Worm (Caenorhabditis elegans) whole organism, L4 larva: ENCODE measurements around the gene Y24D9A.6.
A peak's percentile ranks its signal among the peaks of the same experiment; 100 is the strongest.

Experiments used
- D1046.2 ChIP-seq: fragments of 200-800 bp; sonication (Bioruptor generic); IDR thresholded peaks from 2 replicates; pipeline ENCODE4 v1.3.6; 2022; ENCODE audit warnings: missing genetic modification characterization, missing compliant biosample characterization
- F26F4.8 ChIP-seq: fragments of 200-800 bp; sonication (Bioruptor generic); conservative IDR thresholded peaks from 2 replicates; pipeline ENCODE4 v1.3.6; 2022; ENCODE audit warnings: missing genetic modification characterization, missing compliant biosample characterization
- F37D6.2 ChIP-seq: sonication (generic microtip); optimal IDR thresholded peaks from 2 replicates; lab custom pipeline; 2016; ENCODE audit warnings: mild to moderate bottlenecking, missing genetic modification characterization, missing compliant biosample characterization
- R02D3.7 ChIP-seq: fragments of 150-350 bp; sonication (generic microtip); optimal IDR thresholded peaks from 3 replicates; lab custom pipeline; 2014; ENCODE audit warnings: missing biosample characterization, missing genetic modification characterization
- Y105C5A.15 ChIP-seq: fragments of 200-800 bp; sonication (Bioruptor generic); IDR thresholded peaks from 2 replicates; pipeline ENCODE4 v1.3.6; 2022; ENCODE audit warnings: missing genetic modification characterization, missing compliant biosample characterization
- aha-1 ChIP-seq: fragments of 150-350 bp; peaks from one replicate; lab custom pipeline; 2014; ENCODE audit warnings: missing biosample characterization, missing genetic modification characterization
- aly-2 ChIP-seq: sonication (generic microtip); optimal IDR thresholded peaks from 2 replicates; lab custom pipeline; 2018; ENCODE audit warnings: missing biosample characterization, missing genetic modification characterization
- ama-1 ChIP-seq: fragments of 150-350 bp; optimal IDR thresholded peaks from 2 replicates; lab custom pipeline; 2014; ENCODE audit warnings: inconsistent platforms, mixed read lengths
- arid-1 ChIP-seq: fragments of 200-800 bp; sonication (Bioruptor generic); conservative IDR thresholded peaks from 2 replicates; pipeline ENCODE4 v1.3.6; 2022; ENCODE audit warnings: missing genetic modification reagents, missing genetic modification characterization, missing compliant biosample characterization
- attf-4 ChIP-seq: sonication (generic microtip); optimal IDR thresholded peaks from 3 replicates; lab custom pipeline; 2017; ENCODE audit warnings: missing biosample characterization, missing genetic modification characterization
- ceh-28 ChIP-seq: fragments of 150-350 bp; optimal IDR thresholded peaks from 2 replicates; lab custom pipeline; 2014; ENCODE audit warnings: missing biosample characterization, missing genetic modification reagents, missing genetic modification characterization
- ceh-32 ChIP-seq: sonication (generic microtip); optimal IDR thresholded peaks from 2 replicates; lab custom pipeline; 2016; ENCODE audit warnings: mild to moderate bottlenecking, missing genetic modification characterization, missing compliant biosample characterization; ENCODE audit not compliant: poor library complexity
- ceh-44 ChIP-seq: fragments of 200-800 bp; sonication (Bioruptor generic); IDR thresholded peaks from 2 replicates; pipeline ENCODE4 v1.3.6; 2022; ENCODE audit warnings: missing genetic modification reagents, missing genetic modification characterization, missing compliant biosample characterization
- ceh-62 ChIP-seq: sonication (generic microtip); optimal IDR thresholded peaks from 2 replicates; lab custom pipeline; 2017; ENCODE audit warnings: missing biosample characterization, missing genetic modification characterization
- ceh-82 ChIP-seq: sonication (generic microtip); optimal IDR thresholded peaks from 2 replicates; lab custom pipeline; 2017; ENCODE audit warnings: missing biosample characterization, missing genetic modification characterization
- ces-1 ChIP-seq: fragments of 150-350 bp; sonication (generic microtip); optimal IDR thresholded peaks from 4 replicates; lab custom pipeline; 2014; ENCODE audit warnings: missing biosample characterization, missing genetic modification reagents, missing genetic modification characterization
- cey-2 ChIP-seq: sonication (generic microtip); optimal IDR thresholded peaks from 3 replicates; lab custom pipeline; 2017; ENCODE audit warnings: missing genetic modification characterization, mild to moderate bottlenecking, missing compliant biosample characterization, antibody characterized with exemption, borderline replicate concordance; ENCODE audit not compliant: insufficient read depth
- ctbp-1 ChIP-seq: fragments of 200-800 bp; sonication (Bioruptor generic); IDR thresholded peaks from 2 replicates; pipeline ENCODE4 v1.3.6; 2022; ENCODE audit warnings: missing genetic modification reagents, missing genetic modification characterization, missing compliant biosample characterization
- daf-12 ChIP-seq: fragments of 150-350 bp; optimal IDR thresholded peaks from 2 replicates; lab custom pipeline; 2014; ENCODE audit warnings: missing biosample characterization, missing genetic modification reagents, missing genetic modification characterization
- daf-16 ChIP-seq, 3 experiments: sonication (generic microtip); optimal IDR thresholded peaks; 2 replicates each; lab custom pipeline; 2016 to 2017; ENCODE audit warnings: missing genetic modification characterization in 3 of 3, missing genetic modification reagents in 3 of 3, mild to moderate bottlenecking in 2 of 3, missing compliant biosample characterization in 2 of 3, missing biosample characterization in 1 of 3, moderate library complexity in 1 of 3
- daf-19 ChIP-seq: fragments of 200-800 bp; sonication (Bioruptor generic); conservative IDR thresholded peaks from 2 replicates; pipeline ENCODE4 v1.3.6; 2022; ENCODE audit warnings: missing genetic modification characterization, missing compliant biosample characterization
- dpl-1 ChIP-seq: fragments of 150-350 bp; optimal IDR thresholded peaks from 2 replicates; lab custom pipeline; 2014; ENCODE audit warnings: missing biosample characterization, missing genetic modification reagents, missing genetic modification characterization
- fos-1 ChIP-seq: fragments of 150-350 bp; optimal IDR thresholded peaks from 2 replicates; lab custom pipeline; 2014; ENCODE audit warnings: missing biosample characterization, missing genetic modification characterization
- gei-8 ChIP-seq: fragments of 200-800 bp; sonication (Bioruptor generic); optimal IDR thresholded peaks from 2 replicates; lab custom pipeline; 2018; ENCODE audit warnings: mild to moderate bottlenecking, missing genetic modification characterization, missing compliant biosample characterization
- hlh-30 ChIP-seq: sonication (generic microtip); optimal IDR thresholded peaks from 2 replicates; lab custom pipeline; 2017; ENCODE audit warnings: antibody characterized with exemption, mild to moderate bottlenecking, missing genetic modification characterization, missing compliant biosample characterization; ENCODE audit not compliant: insufficient read depth
- lim-7 ChIP-seq: fragments of 200-800 bp; sonication (Bioruptor generic); IDR thresholded peaks from 2 replicates; pipeline ENCODE4 v1.3.6; 2022; ENCODE audit warnings: missing genetic modification characterization, missing compliant biosample characterization
- lin-1 ChIP-seq: fragments of 200-800 bp; sonication (Bioruptor generic); IDR thresholded peaks from 2 replicates; pipeline ENCODE4 v1.3.6; 2022; ENCODE audit warnings: missing genetic modification reagents, missing genetic modification characterization, missing compliant biosample characterization
- lin-39 ChIP-seq: fragments of 150-350 bp; optimal IDR thresholded peaks from 2 replicates; lab custom pipeline; 2014; ENCODE audit warnings: missing biosample characterization, missing genetic modification reagents, missing genetic modification characterization
- madf-9 ChIP-seq: fragments of 200-800 bp; sonication (Bioruptor generic); conservative IDR thresholded peaks from 2 replicates; pipeline ENCODE4 v1.3.6; 2022; ENCODE audit warnings: missing genetic modification reagents, missing genetic modification characterization, missing compliant biosample characterization
- mdt-29 ChIP-seq: fragments of 200-800 bp; sonication (Bioruptor generic); IDR thresholded peaks from 2 replicates; pipeline ENCODE4 v1.3.6; 2022; ENCODE audit warnings: missing genetic modification reagents, missing genetic modification characterization, missing compliant biosample characterization
- mxl-2 ChIP-seq: fragments of 200-800 bp; sonication (Bioruptor generic); conservative IDR thresholded peaks from 2 replicates; pipeline ENCODE4 v1.3.6; 2022; ENCODE audit warnings: missing genetic modification reagents, missing genetic modification characterization, missing compliant biosample characterization
- mxl-3 ChIP-seq: fragments of 200-800 bp; sonication (Bioruptor generic); optimal IDR thresholded peaks from 2 replicates; lab custom pipeline; 2018; ENCODE audit warnings: mild to moderate bottlenecking, missing genetic modification characterization, missing compliant biosample characterization
- nhr-10 ChIP-seq: fragments of 150-350 bp; optimal IDR thresholded peaks from 2 replicates; lab custom pipeline; 2014; ENCODE audit warnings: missing biosample characterization, missing genetic modification characterization
- nhr-11 ChIP-seq: fragments of 150-350 bp; optimal IDR thresholded peaks from 2 replicates; lab custom pipeline; 2014; ENCODE audit warnings: missing biosample characterization, missing genetic modification characterization
- nhr-41 ChIP-seq: fragments of 200-800 bp; sonication (Bioruptor generic); IDR thresholded peaks from 2 replicates; pipeline ENCODE4 v1.3.6; 2022; ENCODE audit warnings: missing genetic modification reagents, missing genetic modification characterization, missing compliant biosample characterization
- nhr-48 ChIP-seq: sonication (generic microtip); optimal IDR thresholded peaks from 2 replicates; lab custom pipeline; 2016; ENCODE audit warnings: mild to moderate bottlenecking, missing genetic modification characterization, missing compliant biosample characterization
- rbr-2 ChIP-seq: sonication (generic microtip); optimal IDR thresholded peaks from 2 replicates; lab custom pipeline; 2016; ENCODE audit warnings: missing genotype, missing genetic modification characterization, missing compliant biosample characterization
- sdz-12 ChIP-seq: fragments of 200-800 bp; sonication (Bioruptor generic); optimal IDR thresholded peaks from 2 replicates; lab custom pipeline; 2018; ENCODE audit warnings: mild to moderate bottlenecking, missing genetic modification characterization, missing compliant biosample characterization
- spr-1 ChIP-seq: sonication (generic microtip); optimal IDR thresholded peaks from 2 replicates; lab custom pipeline; 2016; ENCODE audit warnings: mild to moderate bottlenecking, missing genetic modification characterization, missing compliant biosample characterization
- unc-130 ChIP-seq: sonication (generic microtip); optimal IDR thresholded peaks from 2 replicates; lab custom pipeline; 2016; ENCODE audit warnings: missing genetic modification reagents, missing genetic modification characterization, missing compliant biosample characterization
- unc-39 ChIP-seq: sonication (generic microtip); optimal IDR thresholded peaks from 2 replicates; lab custom pipeline; 2017; ENCODE audit warnings: missing biosample characterization, missing genetic modification characterization
- unc-62 ChIP-seq, 3 experiments: fragments of 150-350 bp in 1 of 3; sonication (generic microtip); optimal IDR thresholded peaks in 2 of 3; peaks in 1 of 3; 1 replicate in 1 of 3; 2 replicates in 2 of 3; lab custom pipeline; 2014 to 2017; ENCODE audit warnings: missing biosample characterization in 3 of 3, missing genetic modification characterization in 3 of 3, missing genetic modification reagents in 3 of 3, missing genotype in 1 of 3
- vab-7 ChIP-seq: fragments of 200-800 bp; sonication (Bioruptor generic); IDR thresholded peaks from 2 replicates; pipeline ENCODE4 v1.3.6; 2022; ENCODE audit warnings: missing genetic modification reagents, missing genetic modification characterization, missing compliant biosample characterization
- zfp-3 ChIP-seq: fragments of 200-800 bp; sonication (Bioruptor generic); conservative IDR thresholded peaks from 2 replicates; pipeline ENCODE4 v1.3.6; 2022; ENCODE audit warnings: missing genetic modification reagents, missing genetic modification characterization, missing compliant biosample characterization
- zip-11 ChIP-seq: fragments of 200-800 bp; sonication (Bioruptor generic); IDR thresholded peaks from 2 replicates; pipeline ENCODE4 v1.3.6; 2022; ENCODE audit warnings: missing genetic modification characterization, missing compliant biosample characterization
- zip-2 ChIP-seq: fragments of 150-350 bp; optimal IDR thresholded peaks from 2 replicates; lab custom pipeline; 2014; ENCODE audit warnings: missing biosample characterization, missing genetic modification characterization
- ztf-7 ChIP-seq: fragments of 150-350 bp; optimal IDR thresholded peaks from 2 replicates; lab custom pipeline; 2014; ENCODE audit warnings: missing biosample characterization, missing genetic modification characterization

Gene Y24D9A.6

ce11 chrIV:4411311-4411947, 11.2 kb upstream of the Y24D9A.6 start (continued):
- TF ChIP-seq dpl-1 (GFP tag; lab: Kevin White, UChicago) (no peak), zip-11 (GFP tag; lab: Robert Waterston, UW) (no peak), Y105C5A.15 (GFP tag; lab: Robert Waterston, UW) (no peak), R02D3.7 (no peak), vab-7 (GFP tag; lab: Robert Waterston, UW) (no peak), unc-39 (tag; lab: Kevin White, UChicago) (no peak), lin-1 (GFP tag; lab: Robert Waterston, UW) (no peak), ctbp-1 (no peak), ceh-32 (tag; lab: Kevin White, UChicago) (no peak), cey-2 (tag; lab: Kevin White, UChicago) (no peak), unc-62 (GFP tag; optimal IDR thresholded peaks at IDR 0.05 in 1 of 2; lab: Kevin White, UChicago) (peak in 1 of 2 experiments; percentile 95), unc-62 (tag; optimal IDR thresholded peaks at IDR 0.05; lab: Kevin White, UChicago) (no peak), zfp-3 (GFP tag; lab: Robert Waterston, UW) (0 out of 2 replicates have a peak, but pooled peaks have one; percentile 15), sdz-12 (GFP tag; lab: Kevin White, UChicago) (no peak)

- TF ChIP-seq ama-1 (peak; percentile 53), unc-39 (tag; lab: Kevin White, UChicago) (no peak), ceh-82 (no peak), zip-2 (tag; lab: Kevin White, UChicago) (no peak), aha-1 (tag; lab: Kevin White, UChicago) (peak; percentile 49), madf-9 (no peak), aly-2 (no peak), nhr-41 (GFP tag; lab: Robert Waterston, UW) (no peak), zip-11 (GFP tag; lab: Robert Waterston, UW) (no peak), daf-12 (tag; lab: Kevin White, UChicago) (no peak)
Measured at ce11 chrIV:4410526-4410925, 10.3 kb upstream of the Y24D9A.6 start.

- TF ChIP-seq F26F4.8 (GFP tag; lab: Robert Waterston, UW): 0 out of 2 replicates have a peak, but pooled peaks have one; percentile 20
- TF ChIP-seq arid-1 (GFP tag; lab: Robert Waterston, UW): no peak
- TF ChIP-seq ceh-28: no peak
- no peak for TF ChIP-seq daf-16 (GFP tag; optimal IDR thresholded peaks at IDR 0.05; lab: Kevin White, UChicago)
- TF ChIP-seq daf-16 (tag; optimal IDR thresholded peaks at IDR 0.05; lab: Kevin White, UChicago): no peak
- no peak for TF ChIP-seq ztf-7 (tag; lab: Kevin White, UChicago)
- TF ChIP-seq daf-19: no peak
- TF ChIP-seq attf-4 (tag; lab: Kevin White, UChicago): no peak
- no peak for TF ChIP-seq rbr-2 (tag; lab: Kevin White, UChicago)
- no peak for TF ChIP-seq nhr-11
- TF ChIP-seq aha-1 (tag; lab: Kevin White, UChicago): no peak
- no peak for TF ChIP-seq lim-7
- peak; percentile 24 for TF ChIP-seq hlh-30
- no peak for TF ChIP-seq mdt-29 (GFP tag; lab: Robert Waterston, UW)
- TF ChIP-seq mxl-3 (GFP tag; lab: Kevin White, UChicago): peak; percentile 22
- TF ChIP-seq Y105C5A.15 (GFP tag; lab: Robert Waterston, UW): 0 out of 2 replicates have a peak, but pooled peaks have one; percentile 33
- no peak for TF ChIP-seq ctbp-1
- no peak for TF ChIP-seq lin-39
- TF ChIP-seq nhr-10 (tag; lab: Kevin White, UChicago): no peak
- no peak for TF ChIP-seq D1046.2 (GFP tag; lab: Robert Waterston, UW)
- TF ChIP-seq ceh-62 (tag; lab: Kevin White, UChicago): no peak
- no peak for TF ChIP-seq gei-8 (GFP tag; lab: Kevin White, UChicago)
- TF ChIP-seq mxl-2: no peak
- no peak for TF ChIP-seq unc-130 (GFP tag; lab: Kevin White, UChicago)
- no peak for TF ChIP-seq fos-1 (tag; lab: Kevin White, UChicago)
- no peak for TF ChIP-seq ces-1
- TF ChIP-seq ceh-44 (GFP tag; lab: Robert Waterston, UW): no peak
- TF ChIP-seq spr-1: no peak
- TF ChIP-seq nhr-48 (tag; lab: Kevin White, UChicago): no peak
- TF ChIP-seq F37D6.2 (tag; lab: Kevin White, UChicago): no peak
Measured at ce11 chrIV:4408714-4409113, 8.5 kb upstream of the Y24D9A.6 start.
